Fruit fly (Drosophila melanogaster): Measurements from ENCODE around the gene Sema5c.

Sema5c gene

DNA sequence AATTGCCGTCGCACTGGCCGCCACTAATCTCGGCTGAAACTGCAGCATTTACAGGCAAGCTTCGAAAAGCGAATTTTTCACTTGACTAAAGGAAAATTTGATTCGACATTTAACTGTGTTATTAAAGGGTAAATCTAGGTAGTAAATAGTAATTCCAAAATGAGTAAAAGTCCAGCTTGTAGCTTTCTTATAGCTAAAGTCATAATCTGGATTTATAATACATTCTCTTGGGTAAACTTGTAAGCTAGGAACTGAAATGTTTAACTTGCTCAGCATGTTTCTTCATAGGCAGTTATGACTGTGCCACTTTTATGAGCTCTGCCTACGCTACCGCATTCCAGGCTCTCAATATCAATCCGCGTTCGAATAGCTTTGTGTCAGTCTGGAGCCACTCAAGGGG lies 5.3 kb downstream of the Sema5c start:
- no peak for TF ChIP-seq Mio (GFP tag; optimal IDR thresholded peaks at IDR 0.05)
- TF ChIP-seq GATAd (GFP tag; optimal IDR thresholded peaks at IDR 0.05): no peak
- no peak for TF ChIP-seq CrebA (GFP tag; optimal IDR thresholded peaks at IDR 0.05; ENCODE audit: borderline replicate concordance)
- TF ChIP-seq tai (GFP tag; optimal IDR thresholded peaks at IDR 0.05): no peak

DNA sequence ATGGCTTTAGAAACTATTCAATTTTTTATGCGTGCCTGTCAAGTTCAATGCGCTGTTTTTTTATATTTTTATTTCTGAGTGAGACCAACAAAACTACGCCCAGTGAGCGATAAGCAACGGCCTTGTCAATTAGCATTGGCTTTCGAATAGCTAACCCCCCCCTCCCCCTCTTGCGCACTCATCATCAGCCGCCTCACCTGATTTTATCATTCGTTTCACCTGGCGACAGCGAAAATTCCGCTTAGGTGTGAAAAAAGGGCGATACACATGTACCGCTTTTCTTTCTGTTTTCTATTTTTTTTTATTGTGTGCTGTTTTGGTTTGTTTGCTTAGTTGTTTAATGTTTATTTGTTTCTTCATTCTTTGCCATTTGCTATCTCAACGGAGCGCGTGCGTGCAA lies 6.7 kb downstream of the Sema5c start:
- TF ChIP-seq Abd-B (GFP tag; optimal IDR thresholded peaks at IDR 0.05): no peak
- TF ChIP-seq GATAd (GFP tag; optimal IDR thresholded peaks at IDR 0.05): no peak
- no peak for TF ChIP-seq Dfd (GFP tag; optimal IDR thresholded peaks at IDR 0.05)
- TF ChIP-seq CG9705 (GFP tag; optimal IDR thresholded peaks at IDR 0.05): no peak
- no peak for TF ChIP-seq woc (GFP tag; optimal IDR thresholded peaks at IDR 0.05)

DNA sequence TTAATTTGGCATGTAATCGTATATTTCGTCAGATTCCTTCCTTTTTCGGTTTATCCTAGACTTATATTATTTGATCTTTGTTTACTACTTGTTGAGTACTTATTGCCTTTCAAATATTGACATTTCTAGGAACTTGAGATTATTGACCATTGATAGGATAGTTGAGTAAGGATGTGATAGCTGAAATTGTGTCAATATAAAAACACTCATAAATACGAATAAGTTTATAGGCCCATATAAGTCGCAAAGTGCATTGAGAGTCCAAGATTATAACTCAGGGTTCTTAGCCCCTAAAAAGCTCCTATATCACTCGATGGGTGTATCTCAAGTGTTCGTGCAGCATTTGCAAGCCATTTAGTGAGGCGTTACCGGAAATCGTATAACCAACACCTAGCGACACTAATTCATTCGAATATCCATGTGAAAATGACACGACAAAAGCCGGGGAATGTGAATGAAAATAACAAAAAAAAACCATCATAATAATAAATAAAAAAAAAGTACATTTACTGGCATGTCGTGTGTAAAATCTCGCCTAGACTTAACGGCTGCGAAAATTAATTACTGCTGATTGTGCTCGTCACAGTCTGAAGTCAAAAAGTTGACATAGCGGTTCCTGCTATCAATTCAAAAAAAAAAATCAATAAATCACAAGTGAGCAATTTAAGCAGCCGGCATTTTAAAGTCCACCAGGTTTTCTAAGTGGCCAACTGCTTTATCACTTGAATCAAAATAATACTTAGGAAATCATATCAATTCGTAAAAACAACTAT lies 7.6 kb downstream of the Sema5c start:
- no peak for TF ChIP-seq Vsx2 (GFP tag; optimal IDR thresholded peaks at IDR 0.05; ENCODE audit: partially characterized antibody)
- no peak for TF ChIP-seq psq (GFP tag; optimal IDR thresholded peaks at IDR 0.05)
- TF ChIP-seq Hr78 (GFP tag; optimal IDR thresholded peaks at IDR 0.05): no peak
- TF ChIP-seq Hnf4 (GFP tag; optimal IDR thresholded peaks at IDR 0.05): no peak
- TF ChIP-seq CrebA (GFP tag; optimal IDR thresholded peaks at IDR 0.05; ENCODE audit: borderline replicate concordance): no peak
- no peak for TF ChIP-seq tai (GFP tag; optimal IDR thresholded peaks at IDR 0.05)
- no peak for TF ChIP-seq foxo (GFP tag; optimal IDR thresholded peaks at IDR 0.05)

DNA sequence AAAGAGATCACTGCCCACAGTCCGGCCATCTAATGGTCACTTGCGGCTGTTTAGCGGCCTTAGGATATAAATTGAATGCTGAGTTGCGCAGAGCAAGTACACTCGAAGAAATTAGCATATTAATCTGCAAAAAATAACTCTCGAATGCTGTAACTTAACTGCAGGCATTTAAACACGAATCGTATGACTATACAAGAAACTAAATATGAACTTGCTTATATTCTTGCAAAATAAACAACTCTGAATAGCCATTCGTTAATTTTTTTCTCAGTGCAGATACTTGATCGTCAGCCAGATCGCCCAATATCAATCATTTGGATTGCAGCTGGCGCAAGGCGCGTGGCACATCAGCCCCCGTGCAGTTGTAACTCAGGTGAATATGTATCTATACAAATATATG lies 8.6 kb downstream of the Sema5c start:
- TF ChIP-seq OdsH (GFP tag; optimal IDR thresholded peaks at IDR 0.05) (no peak), pan (optimal IDR thresholded peaks at IDR 0.05) (no peak), Myc (optimal IDR thresholded peaks at IDR 0.05) (no peak), CG9705 (GFP tag; optimal IDR thresholded peaks at IDR 0.05) (no peak), h (GFP tag; optimal IDR thresholded peaks at IDR 0.05) (peak; percentile 17), dl (GFP tag; optimal IDR thresholded peaks at IDR 0.05; ENCODE audit: insufficient read depth in 1 of 2, partially characterized antibody in 2 of 2) (no peak), br (GFP tag; optimal IDR thresholded peaks at IDR 0.05) (no peak)

DNA sequence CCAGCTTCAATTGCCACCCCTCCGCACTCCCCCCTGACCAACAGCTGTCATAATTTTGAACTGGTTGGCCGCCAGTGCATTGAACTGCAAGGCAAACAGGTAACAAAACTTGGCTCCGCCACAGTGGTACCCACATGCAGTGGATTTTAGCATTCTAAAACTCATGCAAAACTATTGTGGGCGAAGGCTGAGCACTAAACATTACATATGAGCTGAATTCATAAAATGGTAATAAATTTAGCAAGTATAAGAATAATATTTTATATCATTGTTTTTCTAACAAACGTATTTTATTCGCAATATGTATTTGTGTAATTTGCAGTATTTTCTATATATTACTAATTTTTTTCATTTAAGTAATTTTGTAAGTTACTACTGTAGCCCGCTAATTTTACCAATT lies 9.2 kb downstream of the Sema5c start:
- TF ChIP-seq fru (GFP tag; optimal IDR thresholded peaks at IDR 0.05): no peak
- TF ChIP-seq Abd-B (GFP tag; optimal IDR thresholded peaks at IDR 0.05): no peak
- no peak for TF ChIP-seq usp (GFP tag; optimal IDR thresholded peaks at IDR 0.05)
- no peak for TF ChIP-seq Sp1 (GFP tag; optimal IDR thresholded peaks at IDR 0.05)
- TF ChIP-seq h (GFP tag; optimal IDR thresholded peaks at IDR 0.05): no peak
- no peak for TF ChIP-seq psq (GFP tag; optimal IDR thresholded peaks at IDR 0.05)
- no peak for TF ChIP-seq Mio (GFP tag; optimal IDR thresholded peaks at IDR 0.05)
- TF ChIP-seq dl (GFP tag; optimal IDR thresholded peaks at IDR 0.05; ENCODE audit: insufficient read depth in 1 of 2, partially characterized antibody in 2 of 2): no peak
- TF ChIP-seq CrebA (GFP tag; optimal IDR thresholded peaks at IDR 0.05; ENCODE audit: borderline replicate concordance): no peak
- no peak for TF ChIP-seq br (GFP tag; optimal IDR thresholded peaks at IDR 0.05)
- TF ChIP-seq CG9705 (GFP tag; optimal IDR thresholded peaks at IDR 0.05): no peak
- no peak for TF ChIP-seq pan (optimal IDR thresholded peaks at IDR 0.05)
- no peak for TF ChIP-seq ey (GFP tag; optimal IDR thresholded peaks at IDR 0.05)
- no peak for TF ChIP-seq HLH106 (tag; optimal IDR thresholded peaks at IDR 0.05)
- no peak for TF ChIP-seq tai (GFP tag; optimal IDR thresholded peaks at IDR 0.05)
- TF ChIP-seq GATAd (GFP tag; optimal IDR thresholded peaks at IDR 0.05): no peak
- no peak for TF ChIP-seq dmrt93B (GFP tag; optimal IDR thresholded peaks at IDR 0.05)
- no peak for TF ChIP-seq dsf (GFP tag; optimal IDR thresholded peaks at IDR 0.05; ENCODE audit: borderline replicate concordance)
- no peak for TF ChIP-seq Hr78 (GFP tag; optimal IDR thresholded peaks at IDR 0.05)
- TF ChIP-seq jim (GFP tag; optimal IDR thresholded peaks at IDR 0.05): no peak

DNA sequence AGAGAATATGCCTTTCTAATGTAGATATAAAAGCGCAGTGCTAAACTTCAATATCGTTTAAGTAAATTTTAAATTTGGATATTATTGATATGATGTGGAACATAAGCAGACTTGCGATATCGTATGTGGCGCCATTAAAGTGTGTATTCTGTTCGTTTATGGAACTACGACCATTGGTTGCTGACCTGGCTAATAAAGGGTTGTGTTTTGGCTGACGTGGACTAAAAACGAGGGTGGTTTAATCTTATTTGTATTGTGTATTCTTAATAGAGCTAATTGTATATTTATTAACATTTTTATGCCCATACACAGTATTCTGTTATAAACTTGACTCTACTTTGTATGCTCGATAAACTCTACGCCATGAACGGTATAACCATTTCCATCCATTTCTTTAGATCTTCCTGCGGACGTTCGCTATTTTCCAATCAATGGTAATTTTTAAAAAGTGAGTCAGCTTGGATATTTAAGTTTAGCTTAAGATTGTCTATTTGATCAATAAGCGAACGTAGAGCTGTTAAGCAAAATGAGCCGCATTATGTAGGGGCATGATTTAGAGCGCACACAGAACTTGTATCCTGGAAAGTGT lies 14.8 kb downstream of the Sema5c start:
- TF ChIP-seq Myc (optimal IDR thresholded peaks at IDR 0.05) (peak; percentile 90), dmrt93B (GFP tag; optimal IDR thresholded peaks at IDR 0.05) (no peak)
